Worm (Caenorhabditis elegans): ENCODE results near the gene D1086.12.
"Not testable (repeated sequence)": the region's sequence is repeated elsewhere in the genome, so short reads cannot be mapped to it uniquely, and the experiment has no call there.

The D1086.12 gene

DNA sequence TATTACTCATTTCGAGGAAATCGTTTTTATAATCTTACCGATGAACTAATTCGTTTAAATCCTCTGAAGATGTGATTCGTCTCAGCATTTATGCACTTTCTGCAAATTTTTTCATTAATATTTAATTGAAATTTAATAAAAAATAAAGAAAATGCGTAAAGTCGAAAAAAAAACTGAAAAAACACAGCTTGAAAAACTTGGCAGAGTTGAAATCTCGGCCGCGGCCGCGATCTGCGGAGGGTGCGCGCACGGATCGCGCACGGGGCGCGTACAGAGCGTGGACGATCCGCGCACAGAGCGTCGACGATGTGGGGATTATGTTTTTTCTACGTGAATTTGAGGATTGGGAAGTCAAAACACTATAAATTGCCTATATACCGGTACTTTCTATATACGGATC is 36.8 kb downstream of the D1086.12 start, which contains the start of gene AH10.4:
TSS of gene AH10.4 (minus strand) at position 101 of the 400 bp plus-strand sequence.
- not testable (repeated sequence) for TF ChIP-seq elt-2 (tag; optimal IDR thresholded peaks at IDR 0.05); eor-1 (tag; optimal IDR thresholded peaks at IDR 0.05); nhr-43 (tag; optimal IDR thresholded peaks at IDR 0.05; ENCODE audit: poor library complexity, severe bottlenecking)

- TF ChIP-seq skn-1 (tag; optimal IDR thresholded peaks at IDR 0.05), result no peak
- peak; percentile 40 for TF ChIP-seq lin-39 (tag; optimal IDR thresholded peaks at IDR 0.05)
- peak; percentile 16 for TF ChIP-seq lin-15B (tag; optimal IDR thresholded peaks at IDR 0.05)
- TF ChIP-seq nhr-25 (tag; optimal IDR thresholded peaks at IDR 0.05), result peak; percentile 23
- TF ChIP-seq hmg-11 (tag; optimal IDR thresholded peaks at IDR 0.05), result peak; percentile 23
- peak; percentile 5 for TF ChIP-seq ama-1 (optimal IDR thresholded peaks at IDR 0.05)
- TF ChIP-seq nhr-43 (tag; optimal IDR thresholded peaks at IDR 0.05; ENCODE audit: poor library complexity, severe bottlenecking), result no peak
Observed at ce11 chrV:14139252-14140100, 38.5 kb downstream of the D1086.12 start.

DNA sequence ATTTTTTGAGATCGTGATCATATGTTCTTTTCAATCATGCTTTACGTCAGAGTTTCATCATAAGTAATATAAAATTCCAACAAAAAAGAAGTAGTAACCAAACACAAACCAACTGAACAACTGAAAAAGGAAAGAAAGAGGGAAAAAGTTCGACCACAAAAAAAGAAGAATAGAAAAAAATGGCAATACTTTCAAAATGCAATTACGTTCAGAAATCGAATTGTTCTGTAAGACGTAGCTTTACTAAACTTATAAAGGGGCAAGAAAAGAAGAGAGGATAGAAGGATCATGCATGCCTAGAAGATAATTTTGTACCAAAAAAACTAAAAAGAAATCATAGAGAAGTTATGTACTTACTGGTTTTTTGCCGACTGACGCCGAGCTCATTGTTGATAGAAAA is 39.7 kb downstream of the D1086.12 start:
- TF ChIP-seq ceh-28 (tag; optimal IDR thresholded peaks at IDR 0.05) (no peak), unc-39 (tag; optimal IDR thresholded peaks at IDR 0.05) (no peak), ceh-9 (tag; optimal IDR thresholded peaks at IDR 0.05) (no peak), fkh-10 (GFP tag; optimal IDR thresholded peaks at IDR 0.05) (peak; percentile 82)

- no peak for TF ChIP-seq mdl-1 (tag; optimal IDR thresholded peaks at IDR 0.05)
- no peak for TF ChIP-seq mml-1 (tag; optimal IDR thresholded peaks at IDR 0.05)
- no peak for TF ChIP-seq nhr-11 (tag; optimal IDR thresholded peaks at IDR 0.05)
- no peak for TF ChIP-seq zag-1 (tag; optimal IDR thresholded peaks at IDR 0.05)
- no peak for TF ChIP-seq ceh-82 (tag; optimal IDR thresholded peaks at IDR 0.05)
- no peak for TF ChIP-seq nhr-76 (tag; optimal IDR thresholded peaks at IDR 0.05)
Observed at ce11 chrV:14141846-14142245, 40.9 kb downstream of the D1086.12 start.

DNA sequence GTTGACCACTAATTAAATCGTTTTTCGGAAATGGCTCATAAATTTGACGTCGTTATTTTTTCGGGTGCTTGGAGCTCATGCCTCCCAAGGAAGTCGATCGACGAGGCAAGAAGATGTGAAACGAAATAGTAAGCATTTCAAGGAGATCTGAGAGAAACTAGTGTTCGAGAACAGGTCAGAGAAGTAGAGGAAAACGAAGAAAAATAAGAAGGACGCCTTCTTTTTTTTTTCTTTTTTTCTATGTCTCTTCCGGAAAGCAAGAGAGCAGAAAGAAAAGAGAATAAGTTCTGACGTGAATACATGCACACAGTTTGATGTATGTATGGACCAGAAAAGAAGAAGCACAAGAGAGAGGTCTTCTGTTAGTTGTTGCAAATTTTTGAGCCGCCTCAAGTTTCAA is 42.6 kb downstream of the D1086.12 start:
- TF ChIP-seq nhr-11 (tag; optimal IDR thresholded peaks at IDR 0.05) (no peak), mdl-1 (tag; optimal IDR thresholded peaks at IDR 0.05) (no peak), elt-2 (tag; optimal IDR thresholded peaks at IDR 0.05) (no peak), jun-1 (tag; optimal IDR thresholded peaks at IDR 0.05) (no peak), daf-12 (tag; optimal IDR thresholded peaks at IDR 0.05) (no peak), pha-4 (tag; optimal IDR thresholded peaks at IDR 0.05) (no peak), pqm-1 (tag; optimal IDR thresholded peaks at IDR 0.05) (no peak), lin-15B (tag; optimal IDR thresholded peaks at IDR 0.05) (peak; percentile 38), tbx-2 (tag; optimal IDR thresholded peaks at IDR 0.05) (peak; percentile 48), aly-2 (tag; optimal IDR thresholded peaks at IDR 0.05) (no peak), lin-39 (tag; optimal IDR thresholded peaks at IDR 0.05) (no peak), elt-1 (tag; optimal IDR thresholded peaks at IDR 0.05) (no peak), ama-1 (optimal IDR thresholded peaks at IDR 0.05) (no peak), nhr-67 (tag; optimal IDR thresholded peaks at IDR 0.05) (no peak), zag-1 (tag; optimal IDR thresholded peaks at IDR 0.05) (no peak), snpc-4 (tag; optimal IDR thresholded peaks at IDR 0.05) (no peak), fkh-10 (GFP tag; optimal IDR thresholded peaks at IDR 0.05) (peak; percentile 77), hmg-11 (tag; optimal IDR thresholded peaks at IDR 0.05) (peak; percentile 58), ztf-11 (tag; optimal IDR thresholded peaks at IDR 0.05) (no peak), fkh-2 (tag; optimal IDR thresholded peaks at IDR 0.05) (no peak), elt-3 (tag; optimal IDR thresholded peaks at IDR 0.05) (no peak), nhr-12 (tag; optimal IDR thresholded peaks at IDR 0.05) (no peak), ceh-16 (tag; optimal IDR thresholded peaks at IDR 0.05) (no peak), nfya-1 (tag; optimal IDR thresholded peaks at IDR 0.05; ENCODE audit: insufficient read depth) (peak; percentile 53), lsy-12 (tag; optimal IDR thresholded peaks at IDR 0.05) (no peak), sea-2 (GFP tag; optimal IDR thresholded peaks at IDR 0.05) (no peak), nhr-237 (tag; optimal IDR thresholded peaks at IDR 0.05) (no peak), eor-1 (tag; optimal IDR thresholded peaks at IDR 0.05) (no peak), mml-1 (tag; optimal IDR thresholded peaks at IDR 0.05) (no peak)

Data from whole organism, L3 larva.